Worm (Caenorhabditis elegans) whole organism, L3 larva: ENCODE data around the gene lgc-11.

Experiments used
- nhr-28 ChIP-seq: fragments of 150-350 bp; optimal IDR thresholded peaks from 2 replicates; lab custom pipeline; 2014; ENCODE audit warnings: missing biosample characterization, missing genetic modification characterization
- nhr-76 ChIP-seq: fragments of 150-350 bp; sonication (generic microtip); optimal IDR thresholded peaks from 5 replicates; lab custom pipeline; 2014; ENCODE audit warnings: missing biosample characterization, missing genetic modification characterization

DNA sequence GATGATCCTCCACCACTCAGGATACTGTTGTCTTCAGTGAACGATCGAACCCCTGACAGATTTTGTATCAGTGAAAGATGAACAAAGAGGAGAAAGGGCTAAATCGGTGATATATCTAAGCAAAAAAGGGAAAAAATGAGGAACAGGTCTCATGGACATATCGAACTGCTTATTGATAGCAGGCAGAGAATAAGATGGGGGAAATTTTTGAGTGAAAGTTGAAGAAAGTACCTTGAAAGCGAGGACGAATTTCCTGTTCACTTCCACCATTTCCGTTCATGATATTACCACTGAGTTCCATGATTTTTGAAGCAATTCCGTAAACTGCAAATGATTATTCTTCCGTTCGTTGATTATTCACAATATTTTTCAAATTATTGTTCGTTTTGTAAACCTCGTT is 46.9 kb upstream of the lgc-11 start:
- no peak for TF ChIP-seq nhr-28 (tag; lab: Kevin White, UChicago)
- TF ChIP-seq nhr-76 (tag; lab: Kevin White, UChicago), result no peak
